Fruit fly (Drosophila melanogaster): ENCODE measurements around the gene CG12290.

CG12290 gene

DNA sequence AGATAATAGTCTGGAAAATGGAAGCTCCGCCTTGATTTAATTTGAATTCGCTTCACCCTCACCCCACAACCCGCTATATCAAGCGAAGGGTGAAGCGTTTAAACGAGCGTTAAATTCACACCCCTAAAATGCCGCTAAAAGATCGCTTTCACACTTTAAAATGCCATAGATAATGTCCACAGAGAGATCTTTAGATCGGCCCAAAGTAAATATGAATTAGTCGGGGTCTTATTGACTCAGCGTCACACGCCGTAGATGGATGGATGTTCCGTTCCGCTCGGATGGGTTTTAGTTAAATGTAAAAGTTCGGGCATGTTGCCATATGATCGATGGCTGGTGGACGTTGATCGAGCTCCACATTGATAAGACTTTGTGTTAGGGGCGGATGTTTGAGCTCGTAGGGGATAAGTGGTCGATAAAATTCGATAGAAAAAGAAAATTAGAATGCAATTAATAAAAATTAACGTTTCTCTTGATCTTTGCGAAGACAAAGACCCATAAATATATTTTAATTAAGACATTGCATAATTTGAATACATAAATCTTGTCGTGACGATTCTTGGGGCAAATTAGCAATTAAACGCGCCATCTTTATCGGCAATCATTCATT lies 1.9 kb upstream of the CG12290 start:
- TF ChIP-seq rgr (GFP tag; optimal IDR thresholded peaks at IDR 0.05) (peak; percentile 46), ey (GFP tag; optimal IDR thresholded peaks at IDR 0.05) (no peak), foxo (GFP tag; optimal IDR thresholded peaks at IDR 0.05) (peak in 1 of 2 experiments; percentile 0), Hr78 (GFP tag; optimal IDR thresholded peaks at IDR 0.05) (no peak), pan (optimal IDR thresholded peaks at IDR 0.05) (no peak), Hr83 (GFP tag; optimal IDR thresholded peaks at IDR 0.05; ENCODE audit: poor library complexity, severe bottlenecking) (peak; percentile 41), woc (GFP tag; optimal IDR thresholded peaks at IDR 0.05) (no peak), Vsx2 (GFP tag; optimal IDR thresholded peaks at IDR 0.05; ENCODE audit: partially characterized antibody) (no peak), Dfd (GFP tag; optimal IDR thresholded peaks at IDR 0.05) (no peak), brk (GFP tag; optimal IDR thresholded peaks at IDR 0.05) (no peak), sage (GFP tag; optimal IDR thresholded peaks at IDR 0.05) (no peak), GATAd (GFP tag; optimal IDR thresholded peaks at IDR 0.05) (peak; percentile 52), HLH106 (tag; optimal IDR thresholded peaks at IDR 0.05) (no peak), lola (GFP tag; optimal IDR thresholded peaks at IDR 0.05) (no peak), N (GFP tag; optimal IDR thresholded peaks at IDR 0.05) (no peak), tai (GFP tag; optimal IDR thresholded peaks at IDR 0.05) (peak; percentile 14), sv (GFP tag; optimal IDR thresholded peaks at IDR 0.05) (peak; percentile 87), dsf (GFP tag; optimal IDR thresholded peaks at IDR 0.05; ENCODE audit: borderline replicate concordance) (no peak), Sp1 (GFP tag; optimal IDR thresholded peaks at IDR 0.05) (no peak), psq (GFP tag; optimal IDR thresholded peaks at IDR 0.05) (no peak), OdsH (GFP tag; optimal IDR thresholded peaks at IDR 0.05) (peak; percentile 42), dl (GFP tag; optimal IDR thresholded peaks at IDR 0.05; ENCODE audit: insufficient read depth in 1 of 2, partially characterized antibody in 2 of 2) (no peak), Jra (GFP tag; optimal IDR thresholded peaks at IDR 0.05) (no peak), Mio (GFP tag; optimal IDR thresholded peaks at IDR 0.05) (no peak), CrebA (GFP tag; optimal IDR thresholded peaks at IDR 0.05; ENCODE audit: borderline replicate concordance) (no peak), Dif (GFP tag; optimal IDR thresholded peaks at IDR 0.05; ENCODE audit: partially characterized antibody) (no peak), Myc (optimal IDR thresholded peaks at IDR 0.05) (no peak), CG32264 (GFP tag; optimal IDR thresholded peaks at IDR 0.05) (no peak), br (GFP tag; optimal IDR thresholded peaks at IDR 0.05) (no peak), Rel (GFP tag; optimal IDR thresholded peaks at IDR 0.05) (no peak), Rel (tag; optimal IDR thresholded peaks at IDR 0.05) (no peak), fru (GFP tag; optimal IDR thresholded peaks at IDR 0.05) (no peak), dmrt93B (GFP tag; optimal IDR thresholded peaks at IDR 0.05) (no peak), CG9705 (GFP tag; optimal IDR thresholded peaks at IDR 0.05) (no peak), jim (GFP tag; optimal IDR thresholded peaks at IDR 0.05) (no peak), Abd-B (GFP tag; optimal IDR thresholded peaks at IDR 0.05) (no peak), usp (GFP tag; optimal IDR thresholded peaks at IDR 0.05) (no peak), h (GFP tag; optimal IDR thresholded peaks at IDR 0.05) (peak; percentile 31), Hnf4 (GFP tag; optimal IDR thresholded peaks at IDR 0.05) (peak; percentile 41)

DNA sequence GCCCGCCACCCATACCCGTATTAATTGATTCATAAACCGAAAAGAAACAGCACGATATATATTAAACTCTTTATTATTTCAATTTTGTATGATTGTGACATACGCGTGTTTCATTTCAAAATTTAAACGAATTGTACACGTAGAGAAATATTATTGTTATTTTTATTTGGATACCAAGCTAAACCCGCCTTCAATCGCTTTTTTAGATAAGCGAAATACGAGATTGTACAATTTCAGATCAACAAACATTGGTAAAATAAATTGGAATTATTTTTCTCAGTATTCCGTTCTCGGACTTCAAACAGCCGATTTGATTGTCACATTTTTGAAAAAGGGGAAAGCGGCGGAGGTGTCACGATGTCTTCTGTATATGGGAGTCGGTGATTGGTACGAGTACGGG lies 5.0 kb downstream of the CG12290 start:
- TF ChIP-seq Sp1 (GFP tag; optimal IDR thresholded peaks at IDR 0.05) (peak; percentile 60), HLH106 (tag; optimal IDR thresholded peaks at IDR 0.05) (peak; percentile 68), brk (GFP tag; optimal IDR thresholded peaks at IDR 0.05) (no peak), Rel (GFP tag; optimal IDR thresholded peaks at IDR 0.05) (no peak), Rel (tag; optimal IDR thresholded peaks at IDR 0.05) (no peak), fru (GFP tag; optimal IDR thresholded peaks at IDR 0.05) (peak; percentile 55), dmrt93B (GFP tag; optimal IDR thresholded peaks at IDR 0.05) (peak; percentile 33), Hnf4 (GFP tag; optimal IDR thresholded peaks at IDR 0.05) (peak; percentile 46), CrebA (GFP tag; optimal IDR thresholded peaks at IDR 0.05; ENCODE audit: borderline replicate concordance) (no peak), rgr (GFP tag; optimal IDR thresholded peaks at IDR 0.05) (peak; percentile 63), N (GFP tag; optimal IDR thresholded peaks at IDR 0.05) (no peak), OdsH (GFP tag; optimal IDR thresholded peaks at IDR 0.05) (peak; percentile 46), h (GFP tag; optimal IDR thresholded peaks at IDR 0.05) (peak; percentile 88), Jra (GFP tag; optimal IDR thresholded peaks at IDR 0.05) (no peak), Vsx2 (GFP tag; optimal IDR thresholded peaks at IDR 0.05; ENCODE audit: partially characterized antibody) (no peak), ey (GFP tag; optimal IDR thresholded peaks at IDR 0.05) (peak; percentile 70), tai (GFP tag; optimal IDR thresholded peaks at IDR 0.05) (no peak), br (GFP tag; optimal IDR thresholded peaks at IDR 0.05) (peak; percentile 41), CG32264 (GFP tag; optimal IDR thresholded peaks at IDR 0.05) (peak; percentile 17), Hr78 (GFP tag; optimal IDR thresholded peaks at IDR 0.05) (no peak), foxo (GFP tag; optimal IDR thresholded peaks at IDR 0.05) (peak in 1 of 2 experiments; percentile 64), woc (GFP tag; optimal IDR thresholded peaks at IDR 0.05) (peak; percentile 15), Myc (optimal IDR thresholded peaks at IDR 0.05) (no peak), Mio (GFP tag; optimal IDR thresholded peaks at IDR 0.05) (no peak), psq (GFP tag; optimal IDR thresholded peaks at IDR 0.05) (peak; percentile 29), CG9705 (GFP tag; optimal IDR thresholded peaks at IDR 0.05) (peak; percentile 7)

Measured in whole organism, wandering third instar larva.